Worm (Caenorhabditis elegans) whole organism, young adult: ENCODE results near the gene hmg-1.1.

Experiments used
- B0261.1 ChIP-seq: sonication (generic microtip); optimal IDR thresholded peaks from 2 replicates; lab custom pipeline; 2016; ENCODE audit warnings: mild to moderate bottlenecking, missing genetic modification characterization, moderate library complexity, missing compliant biosample characterization
- B0336.3 ChIP-seq: fragments of 200-800 bp; sonication (Bioruptor generic); IDR thresholded peaks from 2 replicates; pipeline ENCODE4 v1.3.6; 2022; ENCODE audit warnings: missing genetic modification characterization, missing compliant biosample characterization
- C06A6.2 ChIP-seq: fragments of 200-800 bp; sonication (Bioruptor generic); conservative IDR thresholded peaks from 2 replicates; pipeline ENCODE4 v1.3.6; 2022; ENCODE audit warnings: missing genetic modification characterization, missing compliant biosample characterization
- F10E7.11 ChIP-seq: sonication (generic microtip); optimal IDR thresholded peaks from 2 replicates; lab custom pipeline; 2017; ENCODE audit warnings: mild to moderate bottlenecking, missing genetic modification characterization, moderate library complexity, missing compliant biosample characterization
- F22D6.2 ChIP-seq: sonication (generic microtip); optimal IDR thresholded peaks from 2 replicates; lab custom pipeline; 2016; ENCODE audit warnings: mild to moderate bottlenecking, missing genetic modification characterization, missing compliant biosample characterization
- F37B4.10 ChIP-seq: fragments of 200-800 bp; sonication (Bioruptor generic); IDR thresholded peaks from 2 replicates; pipeline ENCODE4 v1.3.6; 2022; ENCODE audit warnings: missing genetic modification characterization, missing compliant biosample characterization
- F49E8.2 ChIP-seq: sonication (generic microtip); optimal IDR thresholded peaks from 3 replicates; lab custom pipeline; 2017; ENCODE audit warnings: missing genetic modification characterization, mild to moderate bottlenecking, missing compliant biosample characterization, antibody characterized with exemption, moderate library complexity; ENCODE audit not compliant: insufficient read depth
- F52B5.7 ChIP-seq: sonication (generic microtip); optimal IDR thresholded peaks from 2 replicates; lab custom pipeline; 2016; ENCODE audit warnings: mild to moderate bottlenecking, missing genetic modification characterization, missing compliant biosample characterization
- F57A8.1 ChIP-seq: fragments of 200-800 bp; sonication (Bioruptor generic); optimal IDR thresholded peaks from 2 replicates; lab custom pipeline; 2018; ENCODE audit warnings: mild to moderate bottlenecking, missing genetic modification characterization, moderate library complexity, missing compliant biosample characterization
- F57C9.4 ChIP-seq: sonication (generic microtip); optimal IDR thresholded peaks from 2 replicates; lab custom pipeline; 2017; ENCODE audit warnings: mild to moderate bottlenecking, missing genetic modification characterization, missing compliant biosample characterization
- K12H6.12 ChIP-seq: fragments of 200-800 bp; sonication (Bioruptor generic); optimal IDR thresholded peaks from 2 replicates; lab custom pipeline; 2018; ENCODE audit warnings: mild to moderate bottlenecking, missing genetic modification characterization, missing compliant biosample characterization
- T07F8.4 ChIP-seq: sonication (generic microtip); optimal IDR thresholded peaks from 2 replicates; lab custom pipeline; 2016; ENCODE audit warnings: mild to moderate bottlenecking, missing genetic modification characterization, moderate library complexity, missing compliant biosample characterization
- T26A5.8 ChIP-seq: sonication (generic microtip); optimal IDR thresholded peaks from 2 replicates; lab custom pipeline; 2016; ENCODE audit warnings: missing genetic modification characterization, missing compliant biosample characterization
- Y67H2A.10 ChIP-seq: fragments of 200-800 bp; sonication (Bioruptor generic); conservative IDR thresholded peaks from 2 replicates; pipeline ENCODE4 v1.3.6; 2022; ENCODE audit warnings: missing genetic modification reagents, missing genetic modification characterization, missing compliant biosample characterization
- akir-1 ChIP-seq: fragments of 200-800 bp; sonication (Bioruptor generic); optimal IDR thresholded peaks from 2 replicates; lab custom pipeline; 2018; ENCODE audit warnings: mild to moderate bottlenecking, missing genetic modification characterization, moderate library complexity, missing compliant biosample characterization
- aptf-3 ChIP-seq: fragments of 200-800 bp; sonication (Bioruptor generic); IDR thresholded peaks from 2 replicates; pipeline ENCODE4 v1.3.6; 2022; ENCODE audit warnings: missing genetic modification characterization, missing compliant biosample characterization
- atf-7 ChIP-seq: sonication (generic microtip); optimal IDR thresholded peaks from 2 replicates; lab custom pipeline; 2017; ENCODE audit warnings: mild to moderate bottlenecking, missing genetic modification characterization, missing compliant biosample characterization
- athp-1 ChIP-seq: sonication (generic microtip); optimal IDR thresholded peaks from 2 replicates; lab custom pipeline; 2017; ENCODE audit warnings: mild to moderate bottlenecking, missing genetic modification characterization, missing compliant biosample characterization
- bed-2 ChIP-seq: fragments of 200-800 bp; sonication (Bioruptor generic); IDR thresholded peaks from 2 replicates; pipeline ENCODE4 v1.3.6; 2022; ENCODE audit warnings: missing genetic modification reagents, missing genetic modification characterization, missing compliant biosample characterization
- ccch-3 ChIP-seq: fragments of 200-800 bp; sonication (Bioruptor generic); optimal IDR thresholded peaks from 2 replicates; lab custom pipeline; 2018; ENCODE audit warnings: mild to moderate bottlenecking, missing genetic modification characterization, missing compliant biosample characterization
- cebp-1 ChIP-seq, 2 experiments: fragments of 200-800 bp in 1 of 2; sonication (Bioruptor generic) in 1 of 2; sonication (generic microtip) in 1 of 2; IDR thresholded peaks in 1 of 2; optimal IDR thresholded peaks in 1 of 2; 2 replicates each; pipeline versions ENCODE4 v1.3.6 to Lab custom; 2017 to 2022; ENCODE audit warnings: missing compliant biosample characterization in 2 of 2, missing genetic modification characterization in 2 of 2, mild to moderate bottlenecking in 1 of 2, missing genetic modification reagents in 1 of 2, moderate library complexity in 1 of 2
- cebp-2 ChIP-seq: fragments of 200-800 bp; sonication (Bioruptor generic); IDR thresholded peaks from 2 replicates; pipeline ENCODE4 v1.3.6; 2022; ENCODE audit warnings: missing genetic modification characterization, missing compliant biosample characterization
- ceh-100 ChIP-seq: fragments of 200-800 bp; sonication (Bioruptor generic); IDR thresholded peaks from 2 replicates; pipeline ENCODE4 v1.3.6; 2022; ENCODE audit warnings: missing genetic modification reagents, missing genetic modification characterization, missing compliant biosample characterization
- ceh-40 ChIP-seq: fragments of 200-800 bp; sonication (Bioruptor generic); IDR thresholded peaks from 2 replicates; pipeline ENCODE4 v1.3.6; 2022; ENCODE audit warnings: missing genetic modification characterization, missing compliant biosample characterization
- efl-1 ChIP-seq: fragments of 150-350 bp; optimal IDR thresholded peaks from 2 replicates; lab custom pipeline; 2014; ENCODE audit warnings: missing biosample characterization, missing genetic modification reagents, missing genetic modification characterization
- ets-4 ChIP-seq: fragments of 200-800 bp; sonication (Bioruptor generic); optimal IDR thresholded peaks from 2 replicates; lab custom pipeline; 2018; ENCODE audit warnings: mild to moderate bottlenecking, missing genetic modification characterization, missing compliant biosample characterization
- fkh-3 ChIP-seq: sonication (generic microtip); optimal IDR thresholded peaks from 2 replicates; lab custom pipeline; 2016; ENCODE audit warnings: mild to moderate bottlenecking, missing genetic modification characterization, missing compliant biosample characterization
- him-1 ChIP-seq: sonication (generic microtip); optimal IDR thresholded peaks from 2 replicates; lab custom pipeline; 2016; ENCODE audit warnings: missing genotype, missing genetic modification reagents, missing genetic modification characterization, missing compliant biosample characterization
- hmg-20 ChIP-seq: fragments of 200-800 bp; sonication (Bioruptor generic); IDR thresholded peaks from 2 replicates; pipeline ENCODE4 v1.3.6; 2022; ENCODE audit warnings: missing genetic modification reagents, missing genetic modification characterization, missing compliant biosample characterization
- hrde-1 ChIP-seq: sonication (generic microtip); optimal IDR thresholded peaks from 2 replicates; lab custom pipeline; 2016; ENCODE audit warnings: missing genetic modification characterization, mild to moderate bottlenecking, missing compliant biosample characterization, moderate library complexity, missing genotype, missing genetic modification reagents, borderline replicate concordance
- let-607 ChIP-seq, 2 experiments: fragments of 200-800 bp in 1 of 2; sonication (Bioruptor generic) in 1 of 2; sonication (generic microtip) in 1 of 2; optimal IDR thresholded peaks; 2 replicates each; lab custom pipeline; 2016 to 2018; ENCODE audit warnings: mild to moderate bottlenecking in 2 of 2, missing compliant biosample characterization in 2 of 2, missing genetic modification characterization in 2 of 2, moderate library complexity in 2 of 2, missing genotype in 1 of 2
- lin-40 ChIP-seq: sonication (generic microtip); optimal IDR thresholded peaks from 2 replicates; lab custom pipeline; 2016; ENCODE audit warnings: missing genetic modification characterization, mild to moderate bottlenecking, missing compliant biosample characterization, missing genotype, missing genetic modification reagents
- lir-1 ChIP-seq: fragments of 200-800 bp; sonication (Bioruptor generic); conservative IDR thresholded peaks from 2 replicates; pipeline ENCODE4 v1.3.6; 2022; ENCODE audit warnings: missing genetic modification reagents, missing genetic modification characterization, missing compliant biosample characterization
- lsl-1 ChIP-seq: fragments of 200-800 bp; sonication (Bioruptor generic); optimal IDR thresholded peaks from 2 replicates; lab custom pipeline; 2018; ENCODE audit warnings: mild to moderate bottlenecking, missing genetic modification characterization, moderate library complexity, missing compliant biosample characterization
- lsy-27 ChIP-seq: sonication (generic microtip); optimal IDR thresholded peaks from 2 replicates; lab custom pipeline; 2017; ENCODE audit warnings: missing genetic modification characterization, mild to moderate bottlenecking, missing compliant biosample characterization, antibody characterized with exemption, missing genotype, borderline replicate concordance; ENCODE audit not compliant: insufficient read depth
- mxl-1 ChIP-seq: sonication (generic microtip); optimal IDR thresholded peaks from 2 replicates; lab custom pipeline; 2016; ENCODE audit warnings: missing genetic modification characterization, missing compliant biosample characterization
- nfyb-1 ChIP-seq: fragments of 200-800 bp; sonication (Bioruptor generic); IDR thresholded peaks from 2 replicates; pipeline ENCODE4 v1.3.6; 2022; ENCODE audit warnings: missing genetic modification reagents, missing genetic modification characterization, missing compliant biosample characterization
- nhr-179 ChIP-seq: sonication (generic microtip); optimal IDR thresholded peaks from 2 replicates; lab custom pipeline; 2016; ENCODE audit warnings: mild to moderate bottlenecking, missing genetic modification characterization, missing compliant biosample characterization
- nhr-27 ChIP-seq: fragments of 200-800 bp; sonication (Bioruptor generic); optimal IDR thresholded peaks from 2 replicates; lab custom pipeline; 2018; ENCODE audit warnings: mild to moderate bottlenecking, missing genetic modification characterization, moderate library complexity, missing compliant biosample characterization
- pha-4 ChIP-seq: fragments of 150-350 bp; sonication (generic microtip); optimal IDR thresholded peaks from 2 replicates; lab custom pipeline; 2014; ENCODE audit warnings: missing biosample characterization, missing genetic modification reagents, missing genetic modification characterization
- snpc-4 ChIP-seq, 5 experiments: fragments of 150-350 bp in 1 of 5; sonication (generic microtip) in 4 of 5; optimal IDR thresholded peaks; 2 replicates each; lab custom pipeline; 2014 to 2018; ENCODE audit warnings: missing genetic modification characterization in 5 of 5, missing biosample characterization in 3 of 5, antibody characterized with exemption in 2 of 5, mild to moderate bottlenecking in 2 of 5, missing compliant biosample characterization in 2 of 5, missing genotype in 2 of 5, moderate library complexity in 2 of 5, missing genetic modification reagents in 1 of 5
- somi-1 ChIP-seq: fragments of 200-800 bp; sonication (Bioruptor generic); optimal IDR thresholded peaks from 2 replicates; lab custom pipeline; 2018; ENCODE audit warnings: mild to moderate bottlenecking, missing genetic modification characterization, missing compliant biosample characterization
- sptf-2 ChIP-seq: fragments of 200-800 bp; sonication (Bioruptor generic); optimal IDR thresholded peaks from 2 replicates; lab custom pipeline; 2018; ENCODE audit warnings: mild to moderate bottlenecking, missing genetic modification characterization, missing compliant biosample characterization
- unc-62 ChIP-seq: fragments of 150-350 bp; optimal IDR thresholded peaks from 2 replicates; lab custom pipeline; 2014; ENCODE audit warnings: missing biosample characterization, missing genetic modification reagents, missing genetic modification characterization
- xnd-1 ChIP-seq: sonication (generic microtip); optimal IDR thresholded peaks from 2 replicates; lab custom pipeline; 2016; ENCODE audit warnings: missing genotype, missing genetic modification reagents, missing genetic modification characterization, missing compliant biosample characterization
- zim-3 ChIP-seq: sonication (generic microtip); optimal IDR thresholded peaks from 2 replicates; lab custom pipeline; 2017; ENCODE audit warnings: mild to moderate bottlenecking, missing genetic modification characterization, moderate library complexity, missing compliant biosample characterization
- ztf-18 ChIP-seq: sonication (generic microtip); optimal IDR thresholded peaks from 2 replicates; lab custom pipeline; 2016; ENCODE audit warnings: missing genotype, mild to moderate bottlenecking, missing genetic modification characterization, missing compliant biosample characterization
- ztf-25 ChIP-seq: fragments of 200-800 bp; sonication (Bioruptor generic); IDR thresholded peaks from 2 replicates; pipeline ENCODE4 v1.3.6; 2022; ENCODE audit warnings: missing genetic modification reagents, missing genetic modification characterization, missing compliant biosample characterization

The hmg-1.1 gene

ce11 chrII:14255850-14256249, 5.4 kb downstream of the hmg-1.1 start:
- TF ChIP-seq F57A8.1, result no peak
- no peak for TF ChIP-seq hmg-20 (GFP tag; lab: Robert Waterston, UW)
- no peak for TF ChIP-seq F52B5.7 (tag; lab: Kevin White, UChicago)
- TF ChIP-seq sptf-2 (GFP tag; lab: Kevin White, UChicago), result no peak
- no peak for TF ChIP-seq aptf-3 (GFP tag; lab: Robert Waterston, UW)
- no peak for TF ChIP-seq K12H6.12 (tag; lab: Kevin White, UChicago)
- TF ChIP-seq lsy-27 (tag; lab: Kevin White, UChicago), result no peak
- peak; percentile 32 for TF ChIP-seq athp-1 (tag; lab: Kevin White, UChicago)
- TF ChIP-seq lsl-1 (GFP tag; lab: Kevin White, UChicago), result peak; percentile 67
- no peak for TF ChIP-seq F10E7.11 (tag; lab: Kevin White, UChicago)
- no peak for TF ChIP-seq B0261.1 (tag; lab: Kevin White, UChicago)
- TF ChIP-seq ztf-18 (tag; lab: Kevin White, UChicago), result no peak
- no peak for TF ChIP-seq ztf-25 (GFP tag; lab: Robert Waterston, UW)
- TF ChIP-seq lin-40 (tag; lab: Kevin White, UChicago), result no peak
- TF ChIP-seq cebp-1 (GFP tag; IDR thresholded peaks at IDR 0.05; lab: Robert Waterston, UW), result 0 out of 2 replicates have a peak, but pooled peaks have one; percentile 8
- no peak for TF ChIP-seq cebp-1 (tag; optimal IDR thresholded peaks at IDR 0.05; lab: Kevin White, UChicago)
- TF ChIP-seq nfyb-1 (GFP tag; lab: Robert Waterston, UW), result no peak
- TF ChIP-seq nhr-27 (tag; lab: Kevin White, UChicago), result no peak
- TF ChIP-seq T07F8.4, result no peak
- TF ChIP-seq bed-2, result no peak
- TF ChIP-seq F57C9.4 (tag; lab: Kevin White, UChicago), result no peak
- no peak for TF ChIP-seq akir-1 (GFP tag; lab: Kevin White, UChicago)
- no peak for TF ChIP-seq Y67H2A.10 (GFP tag; lab: Robert Waterston, UW)
- peak; percentile 29 for TF ChIP-seq xnd-1 (tag; lab: Kevin White, UChicago)
- no peak for TF ChIP-seq ets-4 (GFP tag; lab: Kevin White, UChicago)
- no peak for TF ChIP-seq F37B4.10 (GFP tag; lab: Robert Waterston, UW)
- no peak for TF ChIP-seq somi-1 (GFP tag; lab: Kevin White, UChicago)
- no peak for TF ChIP-seq ceh-40 (GFP tag; lab: Robert Waterston, UW)
- no peak for TF ChIP-seq T26A5.8 (tag; lab: Kevin White, UChicago)
- TF ChIP-seq him-1 (tag; lab: Kevin White, UChicago), result peak; percentile 37
- no peak for TF ChIP-seq unc-62 (GFP tag; lab: Kevin White, UChicago)
- TF ChIP-seq let-607 (tag; optimal IDR thresholded peaks at IDR 0.05; lab: Kevin White, UChicago), result no peak
- TF ChIP-seq ccch-3 (GFP tag; lab: Kevin White, UChicago), result no peak
- TF ChIP-seq pha-4 (tag; lab: Kevin White, UChicago), result no peak
- TF ChIP-seq C06A6.2 (GFP tag; lab: Robert Waterston, UW), result no peak
- TF ChIP-seq F49E8.2 (tag; lab: Kevin White, UChicago), result no peak
- no peak for TF ChIP-seq fkh-3 (tag; lab: Kevin White, UChicago)
- no peak for TF ChIP-seq snpc-4 (GFP tag; optimal IDR thresholded peaks at IDR 0.05; lab: Kevin White, UChicago)
- TF ChIP-seq snpc-4 (tag; optimal IDR thresholded peaks at IDR 0.05; lab: Kevin White, UChicago), result no peak
- no peak for TF ChIP-seq nhr-179
- TF ChIP-seq F22D6.2 (tag; lab: Kevin White, UChicago), result no peak
- TF ChIP-seq lir-1 (GFP tag; lab: Robert Waterston, UW), result no peak
- TF ChIP-seq zim-3 (tag; lab: Kevin White, UChicago), result no peak
- peak; percentile 45 for TF ChIP-seq atf-7
- TF ChIP-seq ceh-100 (GFP tag; lab: Robert Waterston, UW), result no peak
- TF ChIP-seq hrde-1, result peak; percentile 65
- TF ChIP-seq B0336.3 (GFP tag; lab: Robert Waterston, UW), result 0 out of 2 replicates have a peak, but pooled peaks have one; percentile 9
- TF ChIP-seq cebp-2 (GFP tag; lab: Robert Waterston, UW), result no peak
- no peak for TF ChIP-seq mxl-1 (tag; lab: Kevin White, UChicago)
- no peak for TF ChIP-seq efl-1 (GFP tag; lab: Kevin White, UChicago)
